Fruit fly (Drosophila melanogaster): ENCODE data around the gene CG9525.
A peak's percentile ranks its signal among the peaks of the same experiment; 100 is the strongest.

The CG9525 gene

dm6 chr2L:8959001-8959461 is 3.1 kb downstream of the CG9525 start, which contains the start of gene CG31886 (continued):
- no peak for TF ChIP-seq CG16863 (GFP tag; optimal IDR thresholded peaks at IDR 0.05)
- TF ChIP-seq dmrt11E (tag; optimal IDR thresholded peaks at IDR 0.05): peak; percentile 70
- TF ChIP-seq CG9932 (GFP tag; IDR thresholded peaks at IDR 0.05): no peak
- TF ChIP-seq CG4730 (GFP tag; IDR thresholded peaks at IDR 0.05): peak; percentile 38; the same call in 1 of the 2 replicates
- TF ChIP-seq CG11247 (GFP tag; IDR thresholded peaks at IDR 0.05): no peak
- TF ChIP-seq Lpt (GFP tag; optimal IDR thresholded peaks at IDR 0.05): no peak
- TF ChIP-seq pho (GFP tag; optimal IDR thresholded peaks at IDR 0.05): no peak
- TF ChIP-seq nmo (GFP tag; optimal IDR thresholded peaks at IDR 0.05): peak; percentile 15
- no peak for TF ChIP-seq abd-A (tag; optimal IDR thresholded peaks at IDR 0.05)
- no peak for TF ChIP-seq CG18262 (tag; optimal IDR thresholded peaks at IDR 0.05)
- TF ChIP-seq gsb (GFP tag; IDR thresholded peaks at IDR 0.05): no peak
- TF ChIP-seq unpg (GFP tag; optimal IDR thresholded peaks at IDR 0.05): no peak
- no peak for TF ChIP-seq mam (GFP tag; optimal IDR thresholded peaks at IDR 0.05)
- TF ChIP-seq CTCF (GFP tag; optimal IDR thresholded peaks at IDR 0.05): no peak
- TF ChIP-seq CkIIα-i1 (GFP tag; IDR thresholded peaks at IDR 0.05): no peak
- no peak for TF ChIP-seq eve (GFP tag; optimal IDR thresholded peaks at IDR 0.05)
- TF ChIP-seq CG10366 (GFP tag; IDR thresholded peaks at IDR 0.05): peak; percentile 34
- no peak for TF ChIP-seq unc-4 (GFP tag; IDR thresholded peaks at IDR 0.05; ENCODE audit: partially characterized antibody)
- no peak for TF ChIP-seq CG17829 (tag; optimal IDR thresholded peaks at IDR 0.05)
- no peak for TF ChIP-seq CG14965 (GFP tag; optimal IDR thresholded peaks at IDR 0.05; ENCODE audit: borderline replicate concordance)
- 0 out of 2 replicates have a peak, but pooled peaks have one; percentile 51 for TF ChIP-seq CG32767 (GFP tag; IDR thresholded peaks at IDR 0.05)
- no peak for TF ChIP-seq Bteb2 (GFP tag; optimal IDR thresholded peaks at IDR 0.05)
- no peak for TF ChIP-seq usp (GFP tag; optimal IDR thresholded peaks at IDR 0.05)
- no peak for TF ChIP-seq Doc3 (GFP tag; IDR thresholded peaks at IDR 0.05; ENCODE audit: partially characterized antibody)
- no peak for TF ChIP-seq CG12299 (tag; optimal IDR thresholded peaks at IDR 0.05)
- TF ChIP-seq Hsf (GFP tag; optimal IDR thresholded peaks at IDR 0.05): no peak
- peak; percentile 55 for TF ChIP-seq gem (tag; optimal IDR thresholded peaks at IDR 0.05)
- peak; percentile 2 for TF ChIP-seq Chrac-16 (GFP tag; optimal IDR thresholded peaks at IDR 0.05)
- TF ChIP-seq Jarid2 (GFP tag; optimal IDR thresholded peaks at IDR 0.05): no peak
- no peak for TF ChIP-seq pnt (GFP tag; optimal IDR thresholded peaks at IDR 0.05)
- TF ChIP-seq CG30403 (GFP tag; optimal IDR thresholded peaks at IDR 0.05): peak; percentile 40
- no peak for TF ChIP-seq CG7928 (GFP tag; optimal IDR thresholded peaks at IDR 0.05)
- TF ChIP-seq CG17568 (GFP tag; optimal IDR thresholded peaks at IDR 0.05): no peak
- no peak for TF ChIP-seq CG1529 (GFP tag; optimal IDR thresholded peaks at IDR 0.05)
- peak; percentile 21; the same call in 1 of the 2 replicates for TF ChIP-seq MBD-R2 (GFP tag; IDR thresholded peaks at IDR 0.05)
- TF ChIP-seq CG11093 (GFP tag; IDR thresholded peaks at IDR 0.05): no peak
- TF ChIP-seq Fer1 (GFP tag; optimal IDR thresholded peaks at IDR 0.05): no peak
- peak; percentile 52; the same call in 1 of the 2 replicates for TF ChIP-seq Taf1 (GFP tag; IDR thresholded peaks at IDR 0.05)
- TF ChIP-seq CG12744 (GFP tag; optimal IDR thresholded peaks at IDR 0.05): no peak
- no peak for TF ChIP-seq Hr39 (optimal IDR thresholded peaks at IDR 0.05)
- TF ChIP-seq CG14014 (GFP tag; IDR thresholded peaks at IDR 0.05): peak; percentile 44
- no peak for TF ChIP-seq tna (GFP tag; IDR thresholded peaks at IDR 0.05; ENCODE audit: partially characterized antibody)
- 0 out of 3 replicates have a peak, but pooled peaks have one; percentile 36 for TF ChIP-seq CG11695 (GFP tag; IDR thresholded peaks at IDR 0.05)
- no peak for TF ChIP-seq CG31224 (GFP tag; IDR thresholded peaks at IDR 0.05)
- peak; percentile 61 for TF ChIP-seq CG8388 (GFP tag; optimal IDR thresholded peaks at IDR 0.05)
- TF ChIP-seq CG3838 (GFP tag; optimal IDR thresholded peaks at IDR 0.05): no peak
- no peak for TF ChIP-seq CG14667 (GFP tag; IDR thresholded peaks at IDR 0.05)
- TF ChIP-seq z (GFP tag; IDR thresholded peaks at IDR 0.05): no peak
- no peak for TF ChIP-seq Rx (GFP tag; IDR thresholded peaks at IDR 0.05)
- no peak for TF ChIP-seq prd (optimal IDR thresholded peaks at IDR 0.05)
- no peak; the same call in 2 of the 3 replicates for TF ChIP-seq prd (GFP tag; IDR thresholded peaks at IDR 0.05)
- TF ChIP-seq Atf-2 (GFP tag; optimal IDR thresholded peaks at IDR 0.05): no peak
- TF ChIP-seq pita (GFP tag; optimal IDR thresholded peaks at IDR 0.05): no peak

Data from whole organism, embryonic.